Worm (Caenorhabditis elegans) whole organism, midembryonic: ENCODE results near the gene Y50E8A.22.

Experiments used
- cog-1 ChIP-seq: sonication (generic microtip); optimal IDR thresholded peaks from 2 replicates; lab custom pipeline; 2016; ENCODE audit warnings: missing genetic modification characterization, missing compliant biosample characterization
- flt-1 ChIP-seq: fragments of 200-800 bp; sonication (Bioruptor generic); IDR thresholded peaks from 2 replicates; pipeline ENCODE4 v1.3.6; 2022; ENCODE audit warnings: missing genetic modification characterization, missing compliant biosample characterization
- med-1 ChIP-seq: sonication (generic microtip); optimal IDR thresholded peaks from 2 replicates; lab custom pipeline; 2017; ENCODE audit warnings: missing genetic modification characterization, mild to moderate bottlenecking, missing compliant biosample characterization, antibody characterized with exemption, missing genetic modification reagents; ENCODE audit not compliant: insufficient read depth
- ref-1 ChIP-seq: fragments of 200-800 bp; sonication (Bioruptor generic); conservative IDR thresholded peaks from 2 replicates; pipeline ENCODE4 v1.3.6; 2022; ENCODE audit warnings: missing genetic modification reagents, missing genetic modification characterization, missing compliant biosample characterization
- ztf-23 ChIP-seq: fragments of 200-800 bp; sonication (Bioruptor generic); IDR thresholded peaks from 2 replicates; pipeline ENCODE4 v1.3.6; 2022; ENCODE audit warnings: missing genetic modification reagents, missing genetic modification characterization, missing compliant biosample characterization

ce11 chrV:14715608-14716007 lies 33.3 kb downstream of the Y50E8A.22 start, which contains the start of gene R08A2.2:
- no peak for TF ChIP-seq ref-1 (GFP tag; lab: Robert Waterston, UW)
- TF ChIP-seq cog-1, result no peak
- no peak for TF ChIP-seq flt-1
- TF ChIP-seq ztf-23 (GFP tag; lab: Robert Waterston, UW), result no peak
- no peak for TF ChIP-seq med-1 (GFP tag; lab: Kevin White, UChicago)
